Worm (Caenorhabditis elegans) whole organism, L2 larva: ENCODE measurements around the gene bath-33.

Source experiments
- C34F6.9 ChIP-seq: fragments of 150-350 bp; optimal IDR thresholded peaks from 2 replicates; lab custom pipeline; 2014; ENCODE audit warnings: missing biosample characterization, missing genetic modification characterization
- F13H6.1 ChIP-seq: sonication (generic microtip); optimal IDR thresholded peaks from 2 replicates; lab custom pipeline; 2016; ENCODE audit warnings: missing genetic modification characterization, missing compliant biosample characterization
- Y55F3AM.14 ChIP-seq: fragments of 200-800 bp; sonication (Bioruptor generic); optimal IDR thresholded peaks from 2 replicates; lab custom pipeline; 2018; ENCODE audit warnings: mild to moderate bottlenecking, missing genetic modification characterization, missing compliant biosample characterization
- aly-2 ChIP-seq: fragments of 150-350 bp; optimal IDR thresholded peaks from 2 replicates; lab custom pipeline; 2014; ENCODE audit warnings: missing biosample characterization, missing genetic modification characterization
- ama-1 ChIP-seq: fragments of 150-350 bp; optimal IDR thresholded peaks from 2 replicates; lab custom pipeline; 2018; ENCODE audit warnings: inconsistent platforms
- blmp-1 ChIP-seq: sonication (generic microtip); optimal IDR thresholded peaks from 2 replicates; lab custom pipeline; 2017; ENCODE audit warnings: missing genetic modification characterization, mild to moderate bottlenecking, missing compliant biosample characterization, antibody characterized with exemption, moderate library complexity; ENCODE audit not compliant: insufficient read depth
- ceh-82 ChIP-seq: fragments of 150-350 bp; optimal IDR thresholded peaks from 2 replicates; lab custom pipeline; 2014; ENCODE audit warnings: missing biosample characterization, missing genetic modification characterization
- egl-27 ChIP-seq: sonication (generic microtip); optimal IDR thresholded peaks from 3 replicates; lab custom pipeline; 2017; ENCODE audit warnings: missing biosample characterization, missing genetic modification reagents, missing genetic modification characterization
- elt-3 ChIP-seq: sonication (generic microtip); optimal IDR thresholded peaks from 2 replicates; lab custom pipeline; 2017; ENCODE audit warnings: missing biosample characterization, missing genetic modification characterization
- fos-1 ChIP-seq: fragments of 150-350 bp; optimal IDR thresholded peaks from 2 replicates; lab custom pipeline; 2014; ENCODE audit warnings: missing biosample characterization, missing genetic modification characterization
- gmeb-1 ChIP-seq: fragments of 150-350 bp; optimal IDR thresholded peaks from 2 replicates; lab custom pipeline; 2014; ENCODE audit warnings: missing biosample characterization, missing genetic modification characterization
- lin-39 ChIP-seq: fragments of 150-350 bp; optimal IDR thresholded peaks from 2 replicates; lab custom pipeline; 2014; ENCODE audit warnings: missing biosample characterization, missing genetic modification reagents, missing genetic modification characterization
- mab-5 ChIP-seq: fragments of 150-350 bp; optimal IDR thresholded peaks from 2 replicates; lab custom pipeline; 2014; ENCODE audit warnings: missing biosample characterization, missing genetic modification characterization
- mbf-1 ChIP-seq: sonication (generic microtip); optimal IDR thresholded peaks from 2 replicates; lab custom pipeline; 2017; ENCODE audit warnings: missing biosample characterization, missing genetic modification characterization
- nhr-10 ChIP-seq: sonication (generic microtip); optimal IDR thresholded peaks from 2 replicates; lab custom pipeline; 2017; ENCODE audit warnings: missing biosample characterization, missing genetic modification characterization
- nhr-12 ChIP-seq: fragments of 150-350 bp; optimal IDR thresholded peaks from 2 replicates; lab custom pipeline; 2014; ENCODE audit warnings: missing biosample characterization, missing genetic modification characterization
- nhr-129 ChIP-seq: fragments of 150-350 bp; optimal IDR thresholded peaks from 2 replicates; lab custom pipeline; 2014; ENCODE audit warnings: missing biosample characterization, missing genetic modification characterization
- nhr-21 ChIP-seq: fragments of 150-350 bp; optimal IDR thresholded peaks from 2 replicates; lab custom pipeline; 2014; ENCODE audit warnings: missing biosample characterization, missing genetic modification characterization
- nhr-23 ChIP-seq: fragments of 150-350 bp; optimal IDR thresholded peaks from 2 replicates; lab custom pipeline; 2014; ENCODE audit warnings: missing biosample characterization, missing genetic modification reagents, missing genetic modification characterization
- nhr-237 ChIP-seq: fragments of 150-350 bp; optimal IDR thresholded peaks from 2 replicates; lab custom pipeline; 2014; ENCODE audit warnings: missing biosample characterization, missing genetic modification characterization
- nhr-25 ChIP-seq: fragments of 150-350 bp; sonication (generic microtip); optimal IDR thresholded peaks from 3 replicates; lab custom pipeline; 2014; ENCODE audit warnings: missing biosample characterization, missing genetic modification characterization
- nhr-6 ChIP-seq: fragments of 150-350 bp; optimal IDR thresholded peaks from 2 replicates; lab custom pipeline; 2014; ENCODE audit warnings: missing biosample characterization, missing genetic modification characterization
- nhr-77 ChIP-seq: fragments of 150-350 bp; optimal IDR thresholded peaks from 2 replicates; lab custom pipeline; 2014; ENCODE audit warnings: missing biosample characterization, missing genetic modification characterization
- sem-4 ChIP-seq: fragments of 150-350 bp; optimal IDR thresholded peaks from 2 replicates; lab custom pipeline; 2014; ENCODE audit warnings: missing biosample characterization, missing genetic modification reagents, missing genetic modification characterization
- skn-1 ChIP-seq: sonication (generic microtip); optimal IDR thresholded peaks from 2 replicates; lab custom pipeline; 2017; ENCODE audit warnings: missing biosample characterization, missing genetic modification characterization
- sma-3 ChIP-seq: sonication (generic microtip); optimal IDR thresholded peaks from 2 replicates; lab custom pipeline; 2016; ENCODE audit warnings: missing genetic modification reagents, missing genetic modification characterization, missing compliant biosample characterization
- sma-9 ChIP-seq, 2 experiments: fragments of 150-350 bp in 1 of 2; sonication (generic microtip) in 1 of 2; optimal IDR thresholded peaks; 2 replicates each; lab custom pipeline; 2014 to 2016; ENCODE audit warnings: missing genetic modification characterization in 2 of 2, mild to moderate bottlenecking in 1 of 2, missing biosample characterization in 1 of 2, missing compliant biosample characterization in 1 of 2, missing genetic modification reagents in 1 of 2, moderate library complexity in 1 of 2
- snpc-4 ChIP-seq: fragments of 150-350 bp; optimal IDR thresholded peaks from 2 replicates; lab custom pipeline; 2014; ENCODE audit warnings: missing biosample characterization, missing genetic modification characterization
- unc-55 ChIP-seq: fragments of 150-350 bp; sonication (generic microtip); optimal IDR thresholded peaks from 3 replicates; lab custom pipeline; 2014; ENCODE audit warnings: missing biosample characterization, missing genetic modification reagents, missing genetic modification characterization
- zag-1 ChIP-seq: fragments of 150-350 bp; optimal IDR thresholded peaks from 2 replicates; lab custom pipeline; 2014; ENCODE audit warnings: missing biosample characterization, missing genetic modification characterization
- ztf-1 ChIP-seq: fragments of 200-800 bp; sonication (Bioruptor generic); conservative IDR thresholded peaks from 2 replicates; pipeline ENCODE4 v1.3.6; 2022; ENCODE audit warnings: missing genetic modification characterization, missing compliant biosample characterization
- ztf-11 ChIP-seq: sonication (generic microtip); optimal IDR thresholded peaks from 2 replicates; lab custom pipeline; 2017; ENCODE audit warnings: missing biosample characterization, missing genetic modification characterization

bath-33 gene

ce11 chrII:1603049-1603448 lies 2.9 kb downstream of the bath-33 start:
- no peak for TF ChIP-seq ama-1 (lab: Kevin White, UChicago)
- TF ChIP-seq sem-4 (tag; lab: Kevin White, UChicago): no peak
- TF ChIP-seq skn-1 (tag; lab: Kevin White, UChicago): no peak
- no peak for TF ChIP-seq sma-9 (GFP tag; optimal IDR thresholded peaks at IDR 0.05; lab: Kevin White, UChicago)
- no peak for TF ChIP-seq sma-9 (tag; optimal IDR thresholded peaks at IDR 0.05; lab: Kevin White, UChicago)
- no peak for TF ChIP-seq F13H6.1 (tag; lab: Kevin White, UChicago)
- TF ChIP-seq gmeb-1 (tag; lab: Kevin White, UChicago): no peak
- no peak for TF ChIP-seq ztf-11 (tag; lab: Kevin White, UChicago)
- no peak for TF ChIP-seq aly-2

- TF ChIP-seq fos-1 (tag; lab: Kevin White, UChicago) (peak; percentile 67), C34F6.9 (no peak), nhr-10 (no peak)
Measured at ce11 chrII:1601507-1601906, 4.5 kb downstream of the bath-33 start, which contains the start of gene bath-47. bath-47 (plus strand) TSS chrII:1601811.

ce11 chrII:1600661-1601060 lies 5.3 kb downstream of the bath-33 start, which contains the start of gene bath-26:
bath-26 (minus strand) TSS chrII:1600761.
- TF ChIP-seq ztf-1: no peak
- no peak for TF ChIP-seq lin-39 (tag; lab: Kevin White, UChicago)
- TF ChIP-seq aly-2: no peak
- no peak for TF ChIP-seq ceh-82
- no peak for TF ChIP-seq nhr-6 (tag; lab: Kevin White, UChicago)
- no peak for TF ChIP-seq nhr-23 (tag; lab: Kevin White, UChicago)
- TF ChIP-seq zag-1 (tag; lab: Kevin White, UChicago): no peak
- TF ChIP-seq elt-3 (tag; lab: Kevin White, UChicago): no peak
- TF ChIP-seq mbf-1: no peak
- TF ChIP-seq blmp-1 (tag; lab: Kevin White, UChicago): no peak
- no peak for TF ChIP-seq Y55F3AM.14 (GFP tag; lab: Kevin White, UChicago)
- TF ChIP-seq snpc-4 (tag; lab: Kevin White, UChicago): no peak
- no peak for TF ChIP-seq nhr-237 (tag; lab: Kevin White, UChicago)
- TF ChIP-seq nhr-25 (tag; lab: Kevin White, UChicago): no peak
- TF ChIP-seq mab-5: no peak
- no peak for TF ChIP-seq egl-27

ce11 chrII:1597101-1598088 lies 8.6 kb downstream of the bath-33 start, which contains the start of gene bath-46:
bath-46 (plus strand) TSS chrII:1597906.
- TF ChIP-seq nhr-129 (tag; lab: Kevin White, UChicago): peak; percentile 2
- TF ChIP-seq nhr-12: no peak
- TF ChIP-seq fos-1 (tag; lab: Kevin White, UChicago): peak; percentile 74

- TF ChIP-seq F13H6.1 (tag; lab: Kevin White, UChicago): no peak
- no peak for TF ChIP-seq nhr-237 (tag; lab: Kevin White, UChicago)
- no peak for TF ChIP-seq ztf-11 (tag; lab: Kevin White, UChicago)
- TF ChIP-seq nhr-21 (tag; lab: Kevin White, UChicago): no peak
- TF ChIP-seq sma-9 (GFP tag; optimal IDR thresholded peaks at IDR 0.05; lab: Kevin White, UChicago): no peak
- TF ChIP-seq sma-9 (tag; optimal IDR thresholded peaks at IDR 0.05; lab: Kevin White, UChicago): no peak
- no peak for TF ChIP-seq nhr-77 (tag; lab: Kevin White, UChicago)
- TF ChIP-seq unc-55: no peak
- TF ChIP-seq ama-1 (lab: Kevin White, UChicago): no peak
- no peak for TF ChIP-seq sma-3
- TF ChIP-seq nhr-25 (tag; lab: Kevin White, UChicago): no peak
Measured at ce11 chrII:1595137-1595536, 10.8 kb downstream of the bath-33 start, which contains the start of gene clec-20. clec-20 (minus strand) TSS chrII:1595237.
